Fruit fly (Drosophila melanogaster): ENCODE measurements around the gene CG13838.

DNA sequence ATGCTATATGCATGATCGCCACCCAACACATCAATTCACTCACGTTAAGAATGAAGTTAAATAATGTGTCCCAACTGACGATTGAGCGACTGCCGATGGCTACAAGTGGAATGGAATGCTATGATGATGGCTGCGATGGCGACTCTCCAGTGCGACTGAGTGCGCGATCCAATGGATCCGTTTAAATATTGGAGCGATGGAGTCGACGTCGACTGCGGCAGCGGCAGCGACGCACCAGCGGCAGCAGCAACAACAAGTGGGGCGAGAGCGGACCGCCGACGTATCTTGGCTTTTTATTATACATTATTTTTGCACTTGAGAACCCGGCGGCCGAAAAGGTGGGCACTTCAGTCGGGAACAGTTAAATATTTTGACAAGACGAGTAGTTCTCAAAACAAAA lies 15.3 kb downstream of the CG13838 start:
- TF ChIP-seq CG13204 (GFP tag; optimal IDR thresholded peaks at IDR 0.05): no peak
- no peak for TF ChIP-seq CG10348 (GFP tag; IDR thresholded peaks at IDR 0.05)
- TF ChIP-seq CG34367 (tag; optimal IDR thresholded peaks at IDR 0.05): no peak
- TF ChIP-seq CG8159 (tag; optimal IDR thresholded peaks at IDR 0.05): no peak
- no peak for TF ChIP-seq EcR (GFP tag; optimal IDR thresholded peaks at IDR 0.05)
- TF ChIP-seq rn (GFP tag; IDR thresholded peaks at IDR 0.05): no peak
- no peak for TF ChIP-seq D1 (tag; optimal IDR thresholded peaks at IDR 0.05)
- no peak for TF ChIP-seq gl (tag; optimal IDR thresholded peaks at IDR 0.05)
- no peak for TF ChIP-seq Ets98B (GFP tag; IDR thresholded peaks at IDR 0.05)
- TF ChIP-seq CG9948 (tag; optimal IDR thresholded peaks at IDR 0.05): no peak

All from whole organism, pupa.